Worm (Caenorhabditis elegans) whole organism, young adult: Measurements from ENCODE around the gene algn-9.
A peak's percentile ranks its signal among the peaks of the same experiment; 100 is the strongest.

Experiments used
- B0019.2 ChIP-seq: fragments of 200-800 bp; sonication (Bioruptor generic); conservative IDR thresholded peaks from 2 replicates; pipeline ENCODE4 v1.3.6; 2022; ENCODE audit warnings: missing genetic modification reagents, missing genetic modification characterization, missing compliant biosample characterization
- C06A6.2 ChIP-seq: fragments of 200-800 bp; sonication (Bioruptor generic); conservative IDR thresholded peaks from 2 replicates; pipeline ENCODE4 v1.3.6; 2022; ENCODE audit warnings: missing genetic modification characterization, missing compliant biosample characterization
- F10E7.11 ChIP-seq: sonication (generic microtip); optimal IDR thresholded peaks from 2 replicates; lab custom pipeline; 2017; ENCODE audit warnings: mild to moderate bottlenecking, missing genetic modification characterization, moderate library complexity, missing compliant biosample characterization
- F22D6.2 ChIP-seq: sonication (generic microtip); optimal IDR thresholded peaks from 2 replicates; lab custom pipeline; 2016; ENCODE audit warnings: mild to moderate bottlenecking, missing genetic modification characterization, missing compliant biosample characterization
- F37B4.10 ChIP-seq: fragments of 200-800 bp; sonication (Bioruptor generic); IDR thresholded peaks from 2 replicates; pipeline ENCODE4 v1.3.6; 2022; ENCODE audit warnings: missing genetic modification characterization, missing compliant biosample characterization
- F52B5.7 ChIP-seq: sonication (generic microtip); optimal IDR thresholded peaks from 2 replicates; lab custom pipeline; 2016; ENCODE audit warnings: mild to moderate bottlenecking, missing genetic modification characterization, missing compliant biosample characterization
- F55B11.4 ChIP-seq: sonication (generic microtip); optimal IDR thresholded peaks from 2 replicates; lab custom pipeline; 2016; ENCODE audit warnings: missing compliant biosample characterization, missing genetic modification characterization, borderline replicate concordance; ENCODE audit not compliant: insufficient read depth
- F57A8.1 ChIP-seq: fragments of 200-800 bp; sonication (Bioruptor generic); optimal IDR thresholded peaks from 2 replicates; lab custom pipeline; 2018; ENCODE audit warnings: mild to moderate bottlenecking, missing genetic modification characterization, moderate library complexity, missing compliant biosample characterization
- F57C9.4 ChIP-seq: sonication (generic microtip); optimal IDR thresholded peaks from 2 replicates; lab custom pipeline; 2017; ENCODE audit warnings: mild to moderate bottlenecking, missing genetic modification characterization, missing compliant biosample characterization
- K11D2.4 ChIP-seq: fragments of 200-800 bp; sonication (Bioruptor generic); IDR thresholded peaks from 2 replicates; pipeline ENCODE4 v1.3.6; 2022; ENCODE audit warnings: missing genetic modification reagents, missing genetic modification characterization, missing compliant biosample characterization
- Y53G8AR.9 ChIP-seq: fragments of 200-800 bp; sonication (Bioruptor generic); conservative IDR thresholded peaks from 2 replicates; pipeline ENCODE4 v1.3.6; 2022; ENCODE audit warnings: missing genetic modification reagents, missing genetic modification characterization, missing compliant biosample characterization
- Y95B8A.8 ChIP-seq: fragments of 200-800 bp; sonication (Bioruptor generic); IDR thresholded peaks from 2 replicates; pipeline ENCODE4 v1.3.6; 2022; ENCODE audit warnings: missing genetic modification reagents, missing genetic modification characterization, missing compliant biosample characterization
- ZK185.1 ChIP-seq: sonication (generic microtip); optimal IDR thresholded peaks from 2 replicates; lab custom pipeline; 2016; ENCODE audit warnings: mild to moderate bottlenecking, missing genetic modification characterization, missing compliant biosample characterization; ENCODE audit not compliant: poor library complexity, severe bottlenecking
- ama-1 ChIP-seq, 3 experiments: fragments of 150-350 bp in 1 of 3; sonication (generic microtip) in 2 of 3; optimal IDR thresholded peaks; 2 replicates each; lab custom pipeline; 2014 to 2018; ENCODE audit warnings: missing biosample characterization in 2 of 3, missing genetic modification characterization in 2 of 3, missing genetic modification reagents in 2 of 3
- attf-3 ChIP-seq: fragments of 200-800 bp; sonication (Bioruptor generic); conservative IDR thresholded peaks from 2 replicates; pipeline ENCODE4 v1.3.6; 2022; ENCODE audit warnings: missing genetic modification reagents, missing genetic modification characterization, missing compliant biosample characterization
- bed-2 ChIP-seq: fragments of 200-800 bp; sonication (Bioruptor generic); IDR thresholded peaks from 2 replicates; pipeline ENCODE4 v1.3.6; 2022; ENCODE audit warnings: missing genetic modification reagents, missing genetic modification characterization, missing compliant biosample characterization
- ceh-27 ChIP-seq: fragments of 200-800 bp; sonication (Bioruptor generic); optimal IDR thresholded peaks from 2 replicates; lab custom pipeline; 2018; ENCODE audit warnings: mild to moderate bottlenecking, missing genetic modification characterization, moderate library complexity, missing compliant biosample characterization
- ceh-58 ChIP-seq: fragments of 200-800 bp; sonication (Bioruptor generic); IDR thresholded peaks from 2 replicates; pipeline ENCODE4 v1.3.6; 2022; ENCODE audit warnings: missing genetic modification characterization, missing compliant biosample characterization
- die-1 ChIP-seq: sonication (generic microtip); optimal IDR thresholded peaks from 2 replicates; lab custom pipeline; 2016; ENCODE audit warnings: missing genotype, mild to moderate bottlenecking, missing genetic modification characterization, missing compliant biosample characterization
- dpff-1 ChIP-seq: sonication (generic microtip); optimal IDR thresholded peaks from 2 replicates; lab custom pipeline; 2017; ENCODE audit warnings: mild to moderate bottlenecking, missing genetic modification characterization, missing compliant biosample characterization
- egl-18 ChIP-seq: fragments of 200-800 bp; sonication (Bioruptor generic); IDR thresholded peaks from 2 replicates; pipeline ENCODE4 v1.3.6; 2022; ENCODE audit warnings: missing genetic modification reagents, missing genetic modification characterization, missing compliant biosample characterization
- egl-44 ChIP-seq: fragments of 200-800 bp; sonication (Bioruptor generic); IDR thresholded peaks from 2 replicates; pipeline ENCODE4 v1.3.6; 2022; ENCODE audit warnings: missing genetic modification reagents, missing genetic modification characterization, missing compliant biosample characterization
- ekl-4 ChIP-seq: fragments of 200-800 bp; sonication (Bioruptor generic); IDR thresholded peaks from 2 replicates; pipeline ENCODE4 v1.3.6; 2022; ENCODE audit warnings: missing genetic modification reagents, missing genetic modification characterization, missing compliant biosample characterization
- ets-4 ChIP-seq: fragments of 200-800 bp; sonication (Bioruptor generic); optimal IDR thresholded peaks from 2 replicates; lab custom pipeline; 2018; ENCODE audit warnings: mild to moderate bottlenecking, missing genetic modification characterization, missing compliant biosample characterization
- fkh-3 ChIP-seq: sonication (generic microtip); optimal IDR thresholded peaks from 2 replicates; lab custom pipeline; 2016; ENCODE audit warnings: mild to moderate bottlenecking, missing genetic modification characterization, missing compliant biosample characterization
- lag-1 ChIP-seq: fragments of 200-800 bp; sonication (Bioruptor generic); IDR thresholded peaks from 2 replicates; pipeline ENCODE4 v1.3.6; 2022; ENCODE audit warnings: missing genetic modification reagents, missing genetic modification characterization, missing compliant biosample characterization
- lin-40 ChIP-seq: sonication (generic microtip); optimal IDR thresholded peaks from 2 replicates; lab custom pipeline; 2016; ENCODE audit warnings: missing genetic modification characterization, mild to moderate bottlenecking, missing compliant biosample characterization, missing genotype, missing genetic modification reagents
- lsl-1 ChIP-seq: fragments of 200-800 bp; sonication (Bioruptor generic); optimal IDR thresholded peaks from 2 replicates; lab custom pipeline; 2018; ENCODE audit warnings: mild to moderate bottlenecking, missing genetic modification characterization, moderate library complexity, missing compliant biosample characterization
- lsy-27 ChIP-seq: sonication (generic microtip); optimal IDR thresholded peaks from 2 replicates; lab custom pipeline; 2017; ENCODE audit warnings: missing genetic modification characterization, mild to moderate bottlenecking, missing compliant biosample characterization, antibody characterized with exemption, missing genotype, borderline replicate concordance; ENCODE audit not compliant: insufficient read depth
- madf-6 ChIP-seq: fragments of 200-800 bp; sonication (Bioruptor generic); IDR thresholded peaks from 2 replicates; pipeline ENCODE4 v1.3.6; 2022; ENCODE audit warnings: missing genetic modification reagents, missing genetic modification characterization, missing compliant biosample characterization
- madf-8 ChIP-seq: fragments of 200-800 bp; sonication (Bioruptor generic); conservative IDR thresholded peaks from 2 replicates; pipeline ENCODE4 v1.3.6; 2022; ENCODE audit warnings: missing genetic modification reagents, missing genetic modification characterization, missing compliant biosample characterization
- mcd-1 ChIP-seq: fragments of 200-800 bp; sonication (Bioruptor generic); IDR thresholded peaks from 2 replicates; pipeline ENCODE4 v1.3.6; 2022; ENCODE audit warnings: missing genetic modification reagents, missing genetic modification characterization, missing compliant biosample characterization
- mes-4 ChIP-seq: sonication (generic microtip); optimal IDR thresholded peaks from 2 replicates; lab custom pipeline; 2016; ENCODE audit warnings: missing genotype, missing genetic modification characterization, missing compliant biosample characterization
- mxl-1 ChIP-seq: sonication (generic microtip); optimal IDR thresholded peaks from 2 replicates; lab custom pipeline; 2016; ENCODE audit warnings: missing genetic modification characterization, missing compliant biosample characterization
- nfyb-1 ChIP-seq: fragments of 200-800 bp; sonication (Bioruptor generic); IDR thresholded peaks from 2 replicates; pipeline ENCODE4 v1.3.6; 2022; ENCODE audit warnings: missing genetic modification reagents, missing genetic modification characterization, missing compliant biosample characterization
- nhr-120 ChIP-seq: fragments of 200-800 bp; sonication (Bioruptor generic); IDR thresholded peaks from 2 replicates; pipeline ENCODE4 v1.3.6; 2022; ENCODE audit warnings: missing genetic modification characterization, missing compliant biosample characterization
- nhr-27 ChIP-seq: fragments of 200-800 bp; sonication (Bioruptor generic); optimal IDR thresholded peaks from 2 replicates; lab custom pipeline; 2018; ENCODE audit warnings: mild to moderate bottlenecking, missing genetic modification characterization, moderate library complexity, missing compliant biosample characterization
- nhr-80 ChIP-seq: sonication (generic microtip); optimal IDR thresholded peaks from 2 replicates; lab custom pipeline; 2016; ENCODE audit warnings: missing genetic modification characterization, missing compliant biosample characterization
- repo-1 ChIP-seq: sonication (generic microtip); optimal IDR thresholded peaks from 2 replicates; lab custom pipeline; 2017; ENCODE audit warnings: mild to moderate bottlenecking, missing genetic modification characterization, missing compliant biosample characterization
- sea-2 ChIP-seq: fragments of 200-800 bp; sonication (Bioruptor generic); IDR thresholded peaks from 2 replicates; pipeline ENCODE4 v1.3.6; 2022; ENCODE audit warnings: missing genetic modification characterization, missing compliant biosample characterization
- snpc-1.3 ChIP-seq: sonication (generic microtip); optimal IDR thresholded peaks from 2 replicates; lab custom pipeline; 2017; ENCODE audit warnings: missing genetic modification characterization, mild to moderate bottlenecking, missing compliant biosample characterization, antibody characterized with exemption, moderate library complexity, missing genotype, missing genetic modification reagents; ENCODE audit not compliant: insufficient read depth
- sptf-2 ChIP-seq: fragments of 200-800 bp; sonication (Bioruptor generic); optimal IDR thresholded peaks from 2 replicates; lab custom pipeline; 2018; ENCODE audit warnings: mild to moderate bottlenecking, missing genetic modification characterization, missing compliant biosample characterization
- ztf-28 ChIP-seq: fragments of 200-800 bp; sonication (Bioruptor generic); IDR thresholded peaks from 2 replicates; pipeline ENCODE4 v1.3.6; 2022; ENCODE audit warnings: missing genetic modification reagents, missing genetic modification characterization, missing compliant biosample characterization
- ztf-3 ChIP-seq: fragments of 200-800 bp; sonication (Bioruptor generic); optimal IDR thresholded peaks from 2 replicates; lab custom pipeline; 2018; ENCODE audit warnings: mild to moderate bottlenecking, missing genetic modification characterization, missing compliant biosample characterization

Gene algn-9

DNA sequence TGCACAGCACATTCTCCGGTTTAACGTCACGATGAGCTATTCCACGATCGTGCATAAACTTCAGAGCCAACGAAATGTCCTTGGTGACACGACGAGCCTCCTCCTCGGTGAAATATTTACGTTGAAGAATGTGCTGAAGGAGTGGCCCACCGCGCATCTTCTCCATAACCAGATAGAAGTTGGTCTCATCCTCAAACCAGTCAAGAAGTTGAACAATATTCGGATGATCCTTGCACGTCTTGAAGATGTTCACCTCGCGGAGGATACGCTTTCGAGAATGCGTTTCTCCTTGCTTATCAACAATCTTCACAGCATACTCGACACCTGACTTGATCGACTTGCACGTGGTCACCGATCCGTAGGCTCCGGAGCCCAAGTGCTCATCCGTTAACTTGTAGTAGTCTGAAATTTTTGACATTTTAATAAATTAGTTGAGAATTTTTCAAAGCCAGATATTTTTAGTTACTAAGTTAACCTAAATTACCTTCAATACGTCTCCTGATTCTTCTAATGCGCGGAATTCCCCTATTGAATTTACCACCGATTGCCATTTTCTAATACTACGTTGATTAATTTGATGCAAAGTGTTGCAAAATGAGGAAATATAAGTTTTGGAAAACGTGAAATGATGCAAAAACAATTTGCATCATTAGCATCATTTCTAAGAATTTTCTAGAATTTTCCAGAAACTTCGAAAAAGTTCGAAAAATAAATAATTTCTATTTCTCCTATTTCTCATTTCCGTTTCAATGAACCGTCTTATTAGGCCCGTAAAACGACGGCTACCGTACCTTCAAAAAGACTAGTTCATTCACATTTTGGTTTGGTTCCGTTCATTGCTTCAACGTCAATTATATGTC lies 38.0 kb upstream of the algn-9 start (continued):
- TF ChIP-seq F10E7.11 (tag; lab: Kevin White, UChicago), result no peak
- no peak for TF ChIP-seq mes-4 (tag; lab: Kevin White, UChicago)
- no peak for TF ChIP-seq F37B4.10
- TF ChIP-seq nhr-120 (GFP tag; lab: Robert Waterston, UW), result no peak
- TF ChIP-seq ama-1 (optimal IDR thresholded peaks at IDR 0.05; lab: Kevin White, UChicago), result peak; percentile 74
- no peak for TF ChIP-seq ama-1 (GFP tag; optimal IDR thresholded peaks at IDR 0.05; lab: Kevin White, UChicago)
- no peak for TF ChIP-seq bed-2 (GFP tag; lab: Robert Waterston, UW)
- TF ChIP-seq nhr-80 (tag; lab: Kevin White, UChicago), result no peak
- no peak for TF ChIP-seq sptf-2 (GFP tag; lab: Kevin White, UChicago)
- TF ChIP-seq madf-6 (GFP tag; lab: Robert Waterston, UW), result no peak; the same call in 1 of the 2 replicates
- TF ChIP-seq Y95B8A.8 (GFP tag; lab: Robert Waterston, UW), result no peak
- TF ChIP-seq F57C9.4 (tag; lab: Kevin White, UChicago), result no peak
- peak; percentile 27; the same call in 1 of the 2 replicates for TF ChIP-seq ekl-4 (GFP tag; lab: Robert Waterston, UW)
- no peak for TF ChIP-seq K11D2.4
- TF ChIP-seq ets-4, result no peak
- peak; percentile 55 for TF ChIP-seq fkh-3 (tag; lab: Kevin White, UChicago)
- no peak for TF ChIP-seq nhr-27 (tag; lab: Kevin White, UChicago)
- TF ChIP-seq sea-2 (GFP tag; lab: Robert Waterston, UW), result no peak
- no peak for TF ChIP-seq B0019.2 (GFP tag; lab: Robert Waterston, UW)
- 0 out of 2 replicates have a peak, but pooled peaks have one; percentile 20 for TF ChIP-seq attf-3 (GFP tag; lab: Robert Waterston, UW)
- no peak for TF ChIP-seq ztf-28 (GFP tag; lab: Robert Waterston, UW)
- no peak for TF ChIP-seq lsy-27
- TF ChIP-seq snpc-1.3, result no peak
- no peak for TF ChIP-seq mxl-1 (tag; lab: Kevin White, UChicago)
- no peak for TF ChIP-seq egl-18 (GFP tag; lab: Robert Waterston, UW)
- peak; percentile 73 for TF ChIP-seq repo-1 (tag; lab: Kevin White, UChicago)
- TF ChIP-seq ceh-27 (GFP tag; lab: Kevin White, UChicago), result no peak
- no peak for TF ChIP-seq madf-8 (GFP tag; lab: Robert Waterston, UW)
- TF ChIP-seq die-1 (tag; lab: Kevin White, UChicago), result no peak
- no peak for TF ChIP-seq F52B5.7 (tag; lab: Kevin White, UChicago)
- TF ChIP-seq F22D6.2 (tag; lab: Kevin White, UChicago), result no peak
- peak; percentile 66; the same call in 1 of the 2 replicates for TF ChIP-seq egl-44 (GFP tag; lab: Robert Waterston, UW)
- no peak for TF ChIP-seq F57A8.1
- no peak; the same call in none of the 2 replicates for TF ChIP-seq mcd-1
- TF ChIP-seq lsl-1, result no peak
- TF ChIP-seq lag-1 (GFP tag; lab: Robert Waterston, UW), result no peak
- TF ChIP-seq ztf-3 (GFP tag; lab: Kevin White, UChicago), result no peak
- TF ChIP-seq Y53G8AR.9, result peak; percentile 32; the same call in 1 of the 2 replicates
- TF ChIP-seq lin-40, result no peak
- TF ChIP-seq ZK185.1, result no peak
- TF ChIP-seq nfyb-1 (GFP tag; lab: Robert Waterston, UW), result peak; percentile 73
- no peak; the same call in 1 of the 2 replicates for TF ChIP-seq C06A6.2 (GFP tag; lab: Robert Waterston, UW)
- TF ChIP-seq F55B11.4, result no peak
- no peak for TF ChIP-seq dpff-1
- no peak for TF ChIP-seq ceh-58
